Worm (Caenorhabditis elegans) whole organism, L1 larva: Measurements from ENCODE around the gene pqn-53.

Source experiments
- C04F5.9 ChIP-seq: sonication (generic microtip); optimal IDR thresholded peaks from 2 replicates; lab custom pipeline; 2016; ENCODE audit warnings: missing genetic modification characterization, missing compliant biosample characterization
- C34B4.2 ChIP-seq: sonication (generic microtip); optimal IDR thresholded peaks from 2 replicates; lab custom pipeline; 2017; ENCODE audit warnings: mild to moderate bottlenecking, missing genetic modification characterization, missing compliant biosample characterization
- aha-1 ChIP-seq: fragments of 150-350 bp; optimal IDR thresholded peaks from 2 replicates; lab custom pipeline; 2014; ENCODE audit warnings: missing biosample characterization, missing genetic modification characterization
- ama-1 ChIP-seq: fragments of 150-350 bp; optimal IDR thresholded peaks from 2 replicates; lab custom pipeline; 2014
- ceh-8 ChIP-seq: fragments of 200-800 bp; sonication (Bioruptor generic); optimal IDR thresholded peaks from 2 replicates; lab custom pipeline; 2018; ENCODE audit warnings: mild to moderate bottlenecking, missing genetic modification characterization, moderate library complexity, missing compliant biosample characterization
- ces-1 ChIP-seq: fragments of 150-350 bp; optimal IDR thresholded peaks from 2 replicates; lab custom pipeline; 2014; ENCODE audit warnings: missing biosample characterization, missing genetic modification reagents, missing genetic modification characterization
- efl-1 ChIP-seq, 4 experiments: fragments of 150-350 bp; optimal IDR thresholded peaks in 3 of 4; peaks in 1 of 4; 1 replicate in 1 of 4; 2 replicates in 3 of 4; lab custom pipeline; 2014; ENCODE audit warnings: missing biosample characterization in 2 of 4, missing genetic modification characterization in 2 of 4, missing genetic modification reagents in 2 of 4
- efl-3 ChIP-seq: fragments of 200-800 bp; sonication (Bioruptor generic); optimal IDR thresholded peaks from 2 replicates; lab custom pipeline; 2018; ENCODE audit warnings: mild to moderate bottlenecking, missing genetic modification characterization, missing compliant biosample characterization
- egl-27 ChIP-seq, 2 experiments: fragments of 150-350 bp in 1 of 2; sonication (generic microtip); optimal IDR thresholded peaks; 3 replicates each; lab custom pipeline; 2017 to 2018; ENCODE audit warnings: missing biosample characterization in 2 of 2, missing genetic modification characterization in 2 of 2, missing genetic modification reagents in 2 of 2
- elt-2 ChIP-seq: sonication (generic microtip); optimal IDR thresholded peaks from 2 replicates; lab custom pipeline; 2016; ENCODE audit warnings: missing genetic modification characterization, mild to moderate bottlenecking, inconsistent platforms, missing compliant biosample characterization, missing genetic modification reagents
- elt-3 ChIP-seq, 6 experiments: fragments of 150-350 bp in 1 of 6; sonication (generic microtip); optimal IDR thresholded peaks; 2 replicates each; lab custom pipeline; 2017 to 2018; ENCODE audit warnings: missing biosample characterization in 6 of 6, missing genetic modification characterization in 6 of 6, inconsistent platforms in 1 of 6
- ets-5 ChIP-seq: fragments of 200-800 bp; sonication (Bioruptor generic); IDR thresholded peaks from 2 replicates; pipeline ENCODE4 v1.3.6; 2022; ENCODE audit warnings: missing genetic modification characterization, missing compliant biosample characterization
- hpl-2 ChIP-seq: fragments of 150-350 bp; optimal IDR thresholded peaks from 2 replicates; lab custom pipeline; 2014; ENCODE audit warnings: missing biosample characterization, missing genetic modification reagents, missing genetic modification characterization
- jun-1 ChIP-seq: fragments of 150-350 bp; optimal IDR thresholded peaks from 2 replicates; lab custom pipeline; 2014; ENCODE audit warnings: missing biosample characterization, missing genetic modification reagents, missing genetic modification characterization
- lin-13 ChIP-seq: fragments of 150-350 bp; optimal IDR thresholded peaks from 2 replicates; lab custom pipeline; 2014; ENCODE audit warnings: missing biosample characterization, missing genetic modification reagents, missing genetic modification characterization
- lin-14 ChIP-seq: fragments of 200-800 bp; sonication (Bioruptor generic); optimal IDR thresholded peaks from 2 replicates; lab custom pipeline; 2018; ENCODE audit warnings: mild to moderate bottlenecking, missing genetic modification characterization, moderate library complexity, missing compliant biosample characterization
- lin-39 ChIP-seq: fragments of 150-350 bp; optimal IDR thresholded peaks from 2 replicates; lab custom pipeline; 2014; ENCODE audit warnings: missing biosample characterization, missing genetic modification reagents, missing genetic modification characterization
- lir-3 ChIP-seq: sonication (generic microtip); optimal IDR thresholded peaks from 2 replicates; lab custom pipeline; 2016; ENCODE audit warnings: mild to moderate bottlenecking, missing genetic modification characterization, moderate library complexity, missing compliant biosample characterization; ENCODE audit not compliant: poor library complexity
- lsy-2 ChIP-seq, 2 experiments: fragments of 150-350 bp; optimal IDR thresholded peaks; 2 replicates each; lab custom pipeline; 2014; ENCODE audit warnings: missing biosample characterization in 2 of 2, missing genetic modification characterization in 2 of 2
- mab-9 ChIP-seq: fragments of 200-800 bp; sonication (Bioruptor generic); IDR thresholded peaks from 2 replicates; pipeline ENCODE4 v1.3.6; 2022; ENCODE audit warnings: missing genetic modification reagents, missing genetic modification characterization, missing compliant biosample characterization
- mep-1 ChIP-seq: fragments of 150-350 bp; optimal IDR thresholded peaks from 2 replicates; lab custom pipeline; 2014; ENCODE audit warnings: missing biosample characterization, missing genetic modification characterization
- nhr-12 ChIP-seq: sonication (generic microtip); optimal IDR thresholded peaks from 2 replicates; lab custom pipeline; 2017; ENCODE audit warnings: missing biosample characterization, missing genetic modification characterization
- nhr-20 ChIP-seq: sonication (generic microtip); optimal IDR thresholded peaks from 2 replicates; lab custom pipeline; 2016; ENCODE audit warnings: mild to moderate bottlenecking, missing genetic modification characterization, missing compliant biosample characterization
- nhr-47 ChIP-seq: sonication (generic microtip); optimal IDR thresholded peaks from 2 replicates; lab custom pipeline; 2016; ENCODE audit warnings: mild to moderate bottlenecking, missing genetic modification characterization, moderate library complexity, missing compliant biosample characterization
- nhr-85 ChIP-seq: sonication (generic microtip); peaks from one replicate; lab custom pipeline; 2016; ENCODE audit warnings: missing genetic modification characterization, inconsistent platforms, missing compliant biosample characterization
- pag-3 ChIP-seq: sonication (generic microtip); optimal IDR thresholded peaks from 2 replicates; lab custom pipeline; 2017; ENCODE audit warnings: missing genetic modification characterization, mild to moderate bottlenecking, missing compliant biosample characterization, antibody characterized with exemption, borderline replicate concordance; ENCODE audit not compliant: insufficient read depth
- skn-1 ChIP-seq: fragments of 150-350 bp; optimal IDR thresholded peaks from 2 replicates; lab custom pipeline; 2014; ENCODE audit warnings: missing biosample characterization, missing genetic modification characterization
- snu-23 ChIP-seq: sonication (generic microtip); optimal IDR thresholded peaks from 2 replicates; lab custom pipeline; 2016; ENCODE audit warnings: missing genetic modification characterization, missing compliant biosample characterization
- tbx-2 ChIP-seq: sonication (generic microtip); optimal IDR thresholded peaks from 2 replicates; lab custom pipeline; 2016; ENCODE audit warnings: missing genetic modification characterization, missing compliant biosample characterization
- tlp-1 ChIP-seq: fragments of 150-350 bp; optimal IDR thresholded peaks from 2 replicates; lab custom pipeline; 2014; ENCODE audit warnings: missing biosample characterization, missing genetic modification characterization
- unc-62 ChIP-seq: fragments of 150-350 bp; optimal IDR thresholded peaks from 2 replicates; lab custom pipeline; 2014; ENCODE audit warnings: missing biosample characterization, missing genetic modification reagents, missing genetic modification characterization
- unc-98 ChIP-seq: fragments of 200-800 bp; sonication (Bioruptor generic); IDR thresholded peaks from 2 replicates; pipeline ENCODE4 v1.3.6; 2022; ENCODE audit warnings: missing genetic modification characterization, missing compliant biosample characterization
- zip-4 ChIP-seq: fragments of 200-800 bp; sonication (Bioruptor generic); optimal IDR thresholded peaks from 2 replicates; lab custom pipeline; 2018; ENCODE audit warnings: mild to moderate bottlenecking, missing genetic modification characterization, moderate library complexity, missing compliant biosample characterization
- ztf-4 ChIP-seq: fragments of 150-350 bp; optimal IDR thresholded peaks from 2 replicates; lab custom pipeline; 2014; ENCODE audit warnings: missing biosample characterization, missing genetic modification characterization

The pqn-53 gene

DNA sequence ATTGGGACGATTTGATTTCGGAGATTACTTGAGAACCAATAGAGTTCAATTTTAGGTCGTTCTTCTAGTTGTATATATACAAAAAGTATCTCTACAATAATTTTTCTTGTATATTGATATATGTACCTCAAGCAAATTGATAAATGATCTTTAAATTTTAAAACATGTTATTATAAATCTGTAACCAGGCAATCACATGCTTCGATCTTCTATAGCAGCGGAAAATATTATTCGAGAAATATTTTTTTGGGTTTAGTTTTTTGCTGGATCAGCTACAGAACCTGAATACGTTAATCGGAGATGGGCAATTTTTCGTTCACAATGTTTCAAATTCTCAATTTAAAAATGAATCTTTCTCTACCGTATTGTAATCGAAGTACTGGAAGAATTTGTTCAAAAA, 23.6 kb upstream of the pqn-53 start, which contains the start of gene R07B7.12:
R07B7.12 (plus strand) TSS at position 301 of the 400 bp plus-strand sequence.
- TF ChIP-seq aha-1 (tag; lab: Kevin White, UChicago) (no peak), ces-1 (GFP tag; lab: Kevin White, UChicago) (no peak), ztf-4 (tag; lab: Kevin White, UChicago) (no peak), jun-1 (tag; lab: Kevin White, UChicago) (no peak), unc-98 (GFP tag; lab: Robert Waterston, UW) (no peak), unc-62 (GFP tag; lab: Kevin White, UChicago) (no peak), nhr-47 (no peak), efl-3 (no peak), lin-13 (GFP tag; lab: Kevin White, UChicago) (no peak), hpl-2 (GFP tag; lab: Kevin White, UChicago) (no peak), nhr-12 (tag; lab: Kevin White, UChicago) (no peak), nhr-20 (tag; lab: Kevin White, UChicago) (no peak), skn-1 (no peak), snu-23 (no peak), C34B4.2 (tag; lab: Kevin White, UChicago) (no peak), C04F5.9 (tag; lab: Kevin White, UChicago) (no peak)

DNA sequence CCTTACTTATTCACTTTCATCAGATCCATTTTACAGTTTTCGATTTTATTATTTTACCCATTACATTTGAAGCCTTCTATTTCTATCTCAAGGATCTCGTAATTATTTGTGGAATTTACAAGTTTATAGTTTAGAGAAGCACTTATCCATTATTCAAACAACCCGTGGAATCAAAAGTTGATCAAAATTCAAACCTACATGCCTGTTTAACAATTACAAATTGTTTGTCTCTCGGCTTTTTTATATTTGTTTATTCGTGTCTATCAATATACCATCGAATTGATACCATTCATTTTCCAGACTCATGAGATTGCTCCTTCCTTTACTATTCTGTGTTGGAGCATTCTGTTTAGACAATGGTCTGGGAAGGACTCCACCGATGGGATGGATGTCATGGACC, 21.7 kb upstream of the pqn-53 start, which contains the start of gene gana-1:
gana-1 (plus strand) TSS at position 301 of the 400 bp plus-strand sequence.
- no peak for TF ChIP-seq mep-1 (tag; lab: Kevin White, UChicago)

DNA sequence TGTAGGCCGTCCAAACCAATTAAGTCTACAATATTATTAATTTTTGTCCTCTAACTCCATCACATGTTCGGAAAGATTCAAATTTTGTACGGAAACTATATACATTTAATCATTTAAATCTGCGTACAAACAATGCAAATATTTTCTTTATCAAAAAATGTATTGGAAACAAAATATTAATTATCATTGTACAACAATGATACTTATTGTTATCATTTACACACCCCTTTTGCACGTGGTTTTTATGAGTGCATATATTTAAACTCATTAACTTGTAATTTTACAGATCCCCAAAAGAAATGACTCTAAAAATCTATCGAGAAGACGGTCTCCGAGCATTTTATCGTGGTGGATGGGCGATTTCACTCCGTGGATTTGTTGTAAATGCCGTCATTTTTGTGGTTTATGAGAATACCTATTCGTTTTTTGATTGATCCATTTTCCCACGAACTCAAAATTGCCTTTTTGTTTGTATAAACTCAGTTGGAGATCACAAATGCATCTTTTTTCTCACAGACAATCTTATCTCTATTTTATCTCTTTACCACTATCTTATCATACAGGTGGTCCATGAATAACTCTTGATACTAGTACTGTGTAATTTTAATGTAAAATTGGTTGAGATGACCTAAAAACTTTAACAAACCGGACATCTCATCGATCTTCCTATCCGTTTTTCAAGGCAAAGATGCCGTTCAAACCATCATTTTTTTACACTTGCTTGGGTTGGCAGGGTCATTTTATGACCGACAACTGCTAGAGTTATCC, 20.9 kb upstream of the pqn-53 start:
- no peak for TF ChIP-seq pag-3
- peak; percentile 3 for TF ChIP-seq lin-14
- TF ChIP-seq elt-2, result peak; percentile 63
- TF ChIP-seq tlp-1 (tag; lab: Kevin White, UChicago), result no peak
- no peak for TF ChIP-seq nhr-20 (tag; lab: Kevin White, UChicago)
- peak; percentile 75 to 98 (median 94) for TF ChIP-seq elt-3 (tag; optimal IDR thresholded peaks at IDR 0.05; lab: Kevin White, UChicago)
- TF ChIP-seq nhr-85, result peak; percentile 6

DNA sequence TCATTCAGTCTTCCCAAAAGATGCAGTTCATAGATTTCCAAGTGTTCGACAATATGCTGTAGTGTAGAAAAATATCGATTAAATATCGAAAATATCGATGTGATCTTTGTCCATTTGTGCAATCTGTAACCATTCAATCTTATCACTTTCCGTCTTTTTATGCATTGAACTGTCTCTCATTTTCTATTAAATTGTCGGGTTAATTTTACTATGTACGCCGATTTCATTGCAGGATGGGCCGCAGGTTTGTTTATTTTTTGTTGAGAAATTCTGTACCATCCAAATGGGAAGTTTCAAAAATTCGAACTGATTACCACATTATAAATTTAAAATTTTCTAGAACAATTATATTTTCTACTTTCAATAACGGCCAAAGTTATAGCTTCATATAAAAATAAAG, 19.0 kb upstream of the pqn-53 start, which contains the start of gene R07B7.8:
R07B7.8 (minus strand) TSS at position 101 of the 400 bp plus-strand sequence.
- TF ChIP-seq elt-2 (peak; percentile 8), lir-3 (tag; lab: Kevin White, UChicago) (no peak), ces-1 (GFP tag; lab: Kevin White, UChicago) (no peak), zip-4 (no peak), hpl-2 (GFP tag; lab: Kevin White, UChicago) (no peak), ceh-8 (GFP tag; lab: Kevin White, UChicago) (no peak)

DNA sequence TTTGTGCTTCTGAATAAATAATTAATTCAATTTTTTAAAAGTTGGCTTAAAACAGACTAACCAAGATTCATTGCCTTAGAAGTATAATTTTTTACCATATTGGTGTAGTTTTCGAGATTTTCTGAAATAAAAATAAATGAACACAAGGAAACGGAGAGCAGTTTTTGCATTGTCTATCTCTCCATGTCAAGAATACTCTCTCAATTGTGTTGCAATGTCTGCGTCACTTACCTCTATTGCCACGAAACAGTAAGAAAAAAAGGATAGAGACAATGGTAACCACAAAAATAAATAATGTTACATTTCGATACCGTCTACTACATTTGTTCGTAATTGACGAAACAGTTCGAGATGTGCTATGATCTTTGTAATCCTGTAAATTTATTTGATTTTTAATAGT, 17.7 kb upstream of the pqn-53 start, which contains the start of gene R07B7.10:
R07B7.10 (plus strand) TSS at position 285 of the 400 bp plus-strand sequence.
- TF ChIP-seq lin-39 (tag; lab: Kevin White, UChicago), result no peak
- peak; percentile 22 to 52 for TF ChIP-seq efl-1 (optimal IDR thresholded peaks at IDR 0.05; lab: Kevin White, UChicago)
- TF ChIP-seq efl-1 (GFP tag; optimal IDR thresholded peaks at IDR 0.05 in 1 of 2; lab: Kevin White, UChicago), result peak in 1 of 2 experiments; percentile 50
- TF ChIP-seq lin-14, result peak; percentile 7
- TF ChIP-seq egl-27 (tag; optimal IDR thresholded peaks at IDR 0.05; lab: Kevin White, UChicago), result no peak

DNA sequence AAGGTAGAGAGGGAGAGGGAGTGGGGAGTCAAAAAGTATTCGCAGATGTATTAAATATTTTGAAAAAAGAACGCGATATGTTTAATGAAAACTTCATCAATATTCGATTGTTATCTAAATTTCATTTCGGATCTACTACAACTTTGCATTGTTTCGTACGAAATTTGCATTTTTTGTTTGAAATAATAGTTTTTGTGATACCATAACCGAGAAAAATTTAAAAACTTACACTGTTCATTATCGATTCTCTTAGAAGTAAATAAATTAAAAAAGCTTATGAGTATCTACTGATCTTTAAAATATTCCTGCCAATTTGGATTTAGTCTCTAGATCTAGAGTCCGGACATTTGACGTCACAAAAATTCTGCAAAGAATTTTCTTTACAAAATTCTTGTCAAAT, 15.1 kb upstream of the pqn-53 start, which contains the start of gene R07B7.9:
R07B7.9 (minus strand) TSS at position 101 of the 400 bp plus-strand sequence.
- TF ChIP-seq elt-3 (tag; optimal IDR thresholded peaks at IDR 0.05; lab: Kevin White, UChicago), result no peak
- no peak for TF ChIP-seq tbx-2 (tag; lab: Kevin White, UChicago)
- no peak for TF ChIP-seq lin-39 (tag; lab: Kevin White, UChicago)
- no peak for TF ChIP-seq lsy-2 (tag; optimal IDR thresholded peaks at IDR 0.05; lab: Kevin White, UChicago)
- TF ChIP-seq zip-4, result no peak
- no peak for TF ChIP-seq unc-62 (GFP tag; lab: Kevin White, UChicago)
- TF ChIP-seq mab-9 (GFP tag; lab: Robert Waterston, UW), result no peak
- no peak for TF ChIP-seq unc-98 (GFP tag; lab: Robert Waterston, UW)
- no peak for TF ChIP-seq ets-5 (GFP tag; lab: Robert Waterston, UW)
- no peak for TF ChIP-seq skn-1
- no peak for TF ChIP-seq lin-14
- TF ChIP-seq ama-1 (lab: Kevin White, UChicago), result no peak
- no peak for TF ChIP-seq efl-3
- TF ChIP-seq C34B4.2 (tag; lab: Kevin White, UChicago), result no peak
